Worm (Caenorhabditis elegans) whole organism, L1 larva: ENCODE measurements around the gene ZK616.65.
A peak's percentile ranks its signal among the peaks of the same experiment; 100 is the strongest.

Experiments
- C04F5.9 ChIP-seq: sonication (generic microtip); optimal IDR thresholded peaks from 2 replicates; lab custom pipeline; 2016; ENCODE audit warnings: missing genetic modification characterization, missing compliant biosample characterization
- C16A3.4 ChIP-seq: fragments of 150-350 bp; optimal IDR thresholded peaks from 2 replicates; lab custom pipeline; 2014; ENCODE audit warnings: missing biosample characterization, missing genetic modification characterization
- C34B4.2 ChIP-seq: sonication (generic microtip); optimal IDR thresholded peaks from 2 replicates; lab custom pipeline; 2017; ENCODE audit warnings: mild to moderate bottlenecking, missing genetic modification characterization, missing compliant biosample characterization
- F16B12.6 ChIP-seq: fragments of 150-350 bp; optimal IDR thresholded peaks from 2 replicates; lab custom pipeline; 2014; ENCODE audit warnings: missing biosample characterization, missing genetic modification characterization
- Y116A8C.19 ChIP-seq: sonication (generic microtip); optimal IDR thresholded peaks from 2 replicates; lab custom pipeline; 2016; ENCODE audit warnings: missing compliant biosample characterization, missing genetic modification characterization, borderline replicate concordance
- alr-1 ChIP-seq: fragments of 200-800 bp; sonication (Bioruptor generic); optimal IDR thresholded peaks from 2 replicates; lab custom pipeline; 2018; ENCODE audit warnings: borderline replicate concordance, mild to moderate bottlenecking, missing genetic modification characterization, missing compliant biosample characterization
- ama-1 ChIP-seq: fragments of 150-350 bp; optimal IDR thresholded peaks from 2 replicates; lab custom pipeline; 2014
- ceh-63 ChIP-seq: fragments of 200-800 bp; sonication (Bioruptor generic); optimal IDR thresholded peaks from 2 replicates; lab custom pipeline; 2018; ENCODE audit warnings: mild to moderate bottlenecking, missing genetic modification characterization, missing compliant biosample characterization
- ceh-8 ChIP-seq: fragments of 200-800 bp; sonication (Bioruptor generic); optimal IDR thresholded peaks from 2 replicates; lab custom pipeline; 2018; ENCODE audit warnings: mild to moderate bottlenecking, missing genetic modification characterization, moderate library complexity, missing compliant biosample characterization
- ceh-82 ChIP-seq, 3 experiments: fragments of 150-350 bp in 1 of 3; sonication (generic microtip) in 2 of 3; optimal IDR thresholded peaks; 2 replicates each; lab custom pipeline; 2014 to 2017; ENCODE audit warnings: missing biosample characterization in 3 of 3, missing genetic modification characterization in 3 of 3
- ceh-88 ChIP-seq: fragments of 200-800 bp; sonication (Bioruptor generic); IDR thresholded peaks from 2 replicates; pipeline ENCODE4 v1.3.6; 2022; ENCODE audit warnings: missing genetic modification characterization, missing compliant biosample characterization
- ceh-90 ChIP-seq: sonication (generic microtip); optimal IDR thresholded peaks from 2 replicates; lab custom pipeline; 2016; ENCODE audit warnings: missing genetic modification characterization, missing compliant biosample characterization
- ces-1 ChIP-seq: fragments of 150-350 bp; optimal IDR thresholded peaks from 2 replicates; lab custom pipeline; 2014; ENCODE audit warnings: missing biosample characterization, missing genetic modification reagents, missing genetic modification characterization
- dsc-1 ChIP-seq: sonication (generic microtip); optimal IDR thresholded peaks from 2 replicates; lab custom pipeline; 2016; ENCODE audit warnings: mild to moderate bottlenecking, missing genetic modification characterization, missing compliant biosample characterization
- efl-1 ChIP-seq, 4 experiments: fragments of 150-350 bp; optimal IDR thresholded peaks in 3 of 4; peaks in 1 of 4; 1 replicate in 1 of 4; 2 replicates in 3 of 4; lab custom pipeline; 2014; ENCODE audit warnings: missing biosample characterization in 2 of 4, missing genetic modification characterization in 2 of 4, missing genetic modification reagents in 2 of 4
- egl-13 ChIP-seq: sonication (generic microtip); optimal IDR thresholded peaks from 2 replicates; lab custom pipeline; 2016; ENCODE audit warnings: missing genotype, missing genetic modification reagents, missing genetic modification characterization, missing compliant biosample characterization
- elt-2 ChIP-seq: sonication (generic microtip); optimal IDR thresholded peaks from 2 replicates; lab custom pipeline; 2016; ENCODE audit warnings: missing genetic modification characterization, mild to moderate bottlenecking, inconsistent platforms, missing compliant biosample characterization, missing genetic modification reagents
- ets-5 ChIP-seq: fragments of 200-800 bp; sonication (Bioruptor generic); IDR thresholded peaks from 2 replicates; pipeline ENCODE4 v1.3.6; 2022; ENCODE audit warnings: missing genetic modification characterization, missing compliant biosample characterization
- fkh-8 ChIP-seq: sonication (generic microtip); optimal IDR thresholded peaks from 2 replicates; lab custom pipeline; 2016; ENCODE audit warnings: mild to moderate bottlenecking, missing genetic modification characterization, missing compliant biosample characterization
- grh-1 ChIP-seq: fragments of 200-800 bp; sonication (Bioruptor generic); IDR thresholded peaks from 2 replicates; pipeline ENCODE4 v1.3.6; 2022; ENCODE audit warnings: missing genetic modification reagents, missing genetic modification characterization, missing compliant biosample characterization
- hlh-17 ChIP-seq: fragments of 200-800 bp; sonication (Bioruptor generic); optimal IDR thresholded peaks from 2 replicates; lab custom pipeline; 2018; ENCODE audit warnings: missing genetic modification characterization, mild to moderate bottlenecking, missing compliant biosample characterization, moderate library complexity, borderline replicate concordance
- hlh-4 ChIP-seq: sonication (generic microtip); optimal IDR thresholded peaks from 2 replicates; lab custom pipeline; 2016; ENCODE audit warnings: mild to moderate bottlenecking, missing genetic modification characterization, missing compliant biosample characterization
- irx-1 ChIP-seq: sonication (generic microtip); optimal IDR thresholded peaks from 2 replicates; lab custom pipeline; 2016; ENCODE audit warnings: missing genetic modification characterization, missing compliant biosample characterization
- isw-1 ChIP-seq: fragments of 200-800 bp; sonication (Bioruptor generic); IDR thresholded peaks from 2 replicates; pipeline ENCODE4 v1.3.6; 2022; ENCODE audit warnings: missing genetic modification characterization, missing compliant biosample characterization
- lin-13 ChIP-seq: fragments of 150-350 bp; optimal IDR thresholded peaks from 2 replicates; lab custom pipeline; 2014; ENCODE audit warnings: missing biosample characterization, missing genetic modification reagents, missing genetic modification characterization
- lin-15B ChIP-seq: fragments of 150-350 bp; sonication (generic microtip); optimal IDR thresholded peaks from 3 replicates; lab custom pipeline; 2014; ENCODE audit warnings: missing biosample characterization, missing genetic modification characterization
- lin-39 ChIP-seq: fragments of 150-350 bp; optimal IDR thresholded peaks from 2 replicates; lab custom pipeline; 2014; ENCODE audit warnings: missing biosample characterization, missing genetic modification reagents, missing genetic modification characterization
- lsy-2 ChIP-seq, 2 experiments: fragments of 150-350 bp; optimal IDR thresholded peaks; 2 replicates each; lab custom pipeline; 2014; ENCODE audit warnings: missing biosample characterization in 2 of 2, missing genetic modification characterization in 2 of 2
- nhr-11 ChIP-seq: fragments of 150-350 bp; optimal IDR thresholded peaks from 2 replicates; lab custom pipeline; 2014; ENCODE audit warnings: missing biosample characterization, missing genetic modification characterization
- nhr-12 ChIP-seq: sonication (generic microtip); optimal IDR thresholded peaks from 2 replicates; lab custom pipeline; 2017; ENCODE audit warnings: missing biosample characterization, missing genetic modification characterization
- nhr-20 ChIP-seq: sonication (generic microtip); optimal IDR thresholded peaks from 2 replicates; lab custom pipeline; 2016; ENCODE audit warnings: mild to moderate bottlenecking, missing genetic modification characterization, missing compliant biosample characterization
- nhr-237 ChIP-seq: fragments of 150-350 bp; optimal IDR thresholded peaks from 2 replicates; lab custom pipeline; 2014; ENCODE audit warnings: missing biosample characterization, missing genetic modification characterization
- nhr-28 ChIP-seq: fragments of 150-350 bp; optimal IDR thresholded peaks from 2 replicates; lab custom pipeline; 2014; ENCODE audit warnings: missing biosample characterization, missing genetic modification characterization
- nhr-47 ChIP-seq: sonication (generic microtip); optimal IDR thresholded peaks from 2 replicates; lab custom pipeline; 2016; ENCODE audit warnings: mild to moderate bottlenecking, missing genetic modification characterization, moderate library complexity, missing compliant biosample characterization
- nhr-76 ChIP-seq: sonication (generic microtip); optimal IDR thresholded peaks from 2 replicates; lab custom pipeline; 2017; ENCODE audit warnings: missing biosample characterization, missing genetic modification characterization
- nhr-90 ChIP-seq: sonication (generic microtip); optimal IDR thresholded peaks from 2 replicates; lab custom pipeline; 2016; ENCODE audit warnings: mild to moderate bottlenecking, missing genetic modification characterization, missing compliant biosample characterization; ENCODE audit not compliant: poor library complexity
- pag-3 ChIP-seq: sonication (generic microtip); optimal IDR thresholded peaks from 2 replicates; lab custom pipeline; 2017; ENCODE audit warnings: missing genetic modification characterization, mild to moderate bottlenecking, missing compliant biosample characterization, antibody characterized with exemption, borderline replicate concordance; ENCODE audit not compliant: insufficient read depth
- pax-3 ChIP-seq: fragments of 200-800 bp; sonication (Bioruptor generic); optimal IDR thresholded peaks from 2 replicates; lab custom pipeline; 2018; ENCODE audit warnings: mild to moderate bottlenecking, missing genetic modification characterization, moderate library complexity, missing compliant biosample characterization
- pqm-1 ChIP-seq: sonication (generic microtip); optimal IDR thresholded peaks from 3 replicates; lab custom pipeline; 2017; ENCODE audit warnings: missing biosample characterization, missing genetic modification characterization
- snpc-4 ChIP-seq: fragments of 150-350 bp; optimal IDR thresholded peaks from 2 replicates; lab custom pipeline; 2014; ENCODE audit warnings: missing biosample characterization, missing genetic modification characterization
- sox-4 ChIP-seq: sonication (generic microtip); optimal IDR thresholded peaks from 2 replicates; lab custom pipeline; 2016; ENCODE audit warnings: missing genetic modification characterization, missing compliant biosample characterization
- unc-30 ChIP-seq: sonication (generic microtip); optimal IDR thresholded peaks from 2 replicates; lab custom pipeline; 2017; ENCODE audit warnings: missing biosample characterization, missing genetic modification characterization
- unc-98 ChIP-seq: fragments of 200-800 bp; sonication (Bioruptor generic); IDR thresholded peaks from 2 replicates; pipeline ENCODE4 v1.3.6; 2022; ENCODE audit warnings: missing genetic modification characterization, missing compliant biosample characterization
- zip-4 ChIP-seq: fragments of 200-800 bp; sonication (Bioruptor generic); optimal IDR thresholded peaks from 2 replicates; lab custom pipeline; 2018; ENCODE audit warnings: mild to moderate bottlenecking, missing genetic modification characterization, moderate library complexity, missing compliant biosample characterization
- ztf-11 ChIP-seq, 2 experiments: sonication (generic microtip); optimal IDR thresholded peaks; 2 replicates each; lab custom pipeline; 2016 to 2017; ENCODE audit warnings: missing genetic modification characterization in 2 of 2, missing biosample characterization in 1 of 2, missing compliant biosample characterization in 1 of 2

ZK616.65 gene

DNA sequence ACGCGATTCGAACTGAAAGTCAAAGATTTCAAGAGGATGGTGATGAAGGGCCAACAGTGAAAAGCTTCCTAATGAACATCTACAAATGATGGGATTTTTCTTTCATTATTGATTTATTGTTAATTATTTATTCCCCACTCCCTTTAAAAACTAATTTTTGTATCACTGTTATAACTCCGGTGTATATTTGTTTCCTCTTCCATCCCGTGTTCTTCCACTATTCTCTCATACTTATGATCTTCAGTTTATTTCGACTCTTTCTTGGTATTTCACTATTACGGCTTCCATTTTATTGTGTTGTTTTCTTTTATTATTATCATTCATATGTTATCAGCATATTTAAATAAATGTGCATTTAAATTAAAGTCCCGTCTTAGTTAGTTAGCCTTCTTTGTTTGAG is 36.7 kb downstream of the ZK616.65 start:
- TF ChIP-seq Y116A8C.19 (tag; lab: Kevin White, UChicago) (no peak), isw-1 (GFP tag; lab: Robert Waterston, UW) (no peak), nhr-237 (tag; lab: Kevin White, UChicago) (no peak), C04F5.9 (tag; lab: Kevin White, UChicago) (no peak), unc-98 (GFP tag; lab: Robert Waterston, UW) (no peak), lsy-2 (tag; optimal IDR thresholded peaks at IDR 0.05; lab: Kevin White, UChicago) (no peak), nhr-11 (tag; lab: Kevin White, UChicago) (no peak), ceh-82 (tag; optimal IDR thresholded peaks at IDR 0.05; lab: Kevin White, UChicago) (no peak), hlh-4 (no peak), ets-5 (GFP tag; lab: Robert Waterston, UW) (no peak), pqm-1 (tag; lab: Kevin White, UChicago) (no peak), grh-1 (GFP tag; lab: Robert Waterston, UW) (no peak), C34B4.2 (no peak), irx-1 (tag; lab: Kevin White, UChicago) (no peak), alr-1 (tag; lab: Kevin White, UChicago) (no peak)

DNA sequence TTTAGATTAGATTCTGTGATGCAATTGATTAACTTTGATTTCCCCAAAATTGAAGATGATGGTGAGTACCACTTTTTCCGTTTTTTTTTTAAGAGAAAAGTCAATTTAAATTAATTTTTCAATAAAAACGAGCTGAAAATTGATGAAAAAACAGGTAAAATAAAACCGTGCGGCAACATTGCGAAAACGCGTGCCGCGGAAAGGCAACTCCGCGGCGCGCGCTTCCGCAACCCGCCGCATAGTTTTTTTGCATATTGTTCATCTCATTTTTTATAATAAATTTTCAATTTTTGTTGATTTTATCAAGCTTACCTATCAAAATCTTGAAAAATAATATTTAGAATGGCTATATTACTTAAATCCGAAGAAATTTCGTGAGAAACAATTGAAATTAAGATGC is 40.1 kb downstream of the ZK616.65 start:
- TF ChIP-seq ceh-8, result no peak
- TF ChIP-seq nhr-47 (tag; lab: Kevin White, UChicago), result no peak
- TF ChIP-seq hlh-17 (GFP tag; lab: Kevin White, UChicago), result no peak
- TF ChIP-seq ztf-11 (tag; optimal IDR thresholded peaks at IDR 0.05; lab: Kevin White, UChicago), result no peak
- no peak for TF ChIP-seq ces-1 (GFP tag; lab: Kevin White, UChicago)
- TF ChIP-seq unc-98 (GFP tag; lab: Robert Waterston, UW), result no peak

DNA sequence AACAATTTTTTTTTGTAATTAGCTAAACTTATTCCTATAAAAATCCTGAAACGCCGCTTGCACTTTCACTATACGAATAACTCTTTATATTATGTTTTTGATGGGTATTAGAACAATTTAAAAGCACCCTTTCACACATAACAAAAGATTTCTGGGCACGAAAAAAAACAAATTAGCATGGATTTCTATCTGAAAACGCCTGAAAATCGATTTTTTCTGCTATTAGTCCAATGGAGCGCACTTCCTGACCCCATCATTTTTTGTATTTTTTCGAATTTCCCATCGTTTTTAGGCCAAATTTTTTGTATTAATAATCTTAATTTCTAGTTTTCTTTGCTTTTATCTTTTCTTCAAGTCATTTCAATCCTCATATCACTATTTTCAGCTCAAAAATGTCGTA is 41.6 kb downstream of the ZK616.65 start, which contains the start of gene F41H10.3:
Gene F41H10.3, plus strand, starts transcription at position 388 of the 400 bp plus-strand sequence.
- TF ChIP-seq efl-1 (optimal IDR thresholded peaks at IDR 0.05; lab: Kevin White, UChicago) (peak in 1 of 2 experiments; percentile 6), efl-1 (GFP tag; optimal IDR thresholded peaks at IDR 0.05 in 1 of 2; lab: Kevin White, UChicago) (peak; percentile 4 to 59), irx-1 (tag; lab: Kevin White, UChicago) (peak; percentile 2), unc-30 (tag; lab: Kevin White, UChicago) (no peak), F16B12.6 (tag; lab: Kevin White, UChicago) (no peak)

DNA sequence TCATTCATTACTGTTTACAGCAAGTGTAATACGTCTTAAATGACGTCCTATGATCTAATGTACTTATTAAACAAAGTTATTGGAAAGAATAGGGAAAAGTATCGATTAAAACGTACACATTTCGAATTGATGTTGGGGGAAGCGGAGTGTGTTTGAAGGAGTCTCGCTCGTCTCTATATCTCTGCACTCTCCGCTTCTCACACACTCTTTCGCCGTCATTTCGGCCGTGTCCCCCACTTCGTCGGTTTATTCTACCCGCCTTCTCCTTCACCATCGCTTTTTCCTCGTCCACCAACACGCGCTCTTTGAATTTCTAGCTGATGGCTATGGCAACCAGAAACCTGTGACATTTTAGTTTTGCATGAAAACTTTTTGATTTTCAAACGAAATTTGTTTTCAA is 42.2 kb downstream of the ZK616.65 start:
- TF ChIP-seq nhr-20 (tag; lab: Kevin White, UChicago), result peak; percentile 27
- no peak for TF ChIP-seq nhr-12 (tag; lab: Kevin White, UChicago)
- no peak for TF ChIP-seq unc-98 (GFP tag; lab: Robert Waterston, UW)
- no peak for TF ChIP-seq zip-4 (GFP tag; lab: Kevin White, UChicago)
- TF ChIP-seq F16B12.6 (tag; lab: Kevin White, UChicago), result peak; percentile 34
- no peak for TF ChIP-seq nhr-90
- TF ChIP-seq nhr-28, result no peak
- TF ChIP-seq dsc-1 (tag; lab: Kevin White, UChicago), result peak; percentile 13
- TF ChIP-seq ama-1 (lab: Kevin White, UChicago), result no peak
- no peak for TF ChIP-seq egl-13 (tag; lab: Kevin White, UChicago)
- no peak for TF ChIP-seq sox-4
- TF ChIP-seq elt-2 (tag; lab: Kevin White, UChicago), result no peak
- no peak for TF ChIP-seq ceh-88 (GFP tag; lab: Robert Waterston, UW)
- peak; percentile 37 to 47 for TF ChIP-seq efl-1 (optimal IDR thresholded peaks at IDR 0.05; lab: Kevin White, UChicago)
- TF ChIP-seq efl-1 (GFP tag; optimal IDR thresholded peaks at IDR 0.05 in 1 of 2; lab: Kevin White, UChicago), result peak in 1 of 2 experiments; percentile 46
- TF ChIP-seq hlh-4, result no peak
- TF ChIP-seq lin-13 (GFP tag; lab: Kevin White, UChicago), result no peak
- TF ChIP-seq lin-15B (tag; lab: Kevin White, UChicago), result peak; percentile 8
- no peak for TF ChIP-seq snpc-4
- no peak for TF ChIP-seq C16A3.4 (tag; lab: Kevin White, UChicago)
- TF ChIP-seq irx-1 (tag; lab: Kevin White, UChicago), result no peak
- no peak for TF ChIP-seq pax-3 (tag; lab: Kevin White, UChicago)
- no peak for TF ChIP-seq pqm-1 (tag; lab: Kevin White, UChicago)
- no peak for TF ChIP-seq pag-3 (tag; lab: Kevin White, UChicago)
- no peak for TF ChIP-seq nhr-76 (tag; lab: Kevin White, UChicago)
- TF ChIP-seq fkh-8 (tag; lab: Kevin White, UChicago), result peak; percentile 43
- TF ChIP-seq ceh-63, result no peak
- no peak for TF ChIP-seq unc-30 (tag; lab: Kevin White, UChicago)
- no peak for TF ChIP-seq lin-39 (tag; lab: Kevin White, UChicago)
- TF ChIP-seq ceh-90 (tag; lab: Kevin White, UChicago), result no peak
